Fruit fly (Drosophila melanogaster) whole organism: Measurements from ENCODE around the gene mthl2.

ENCODE experiments used
- CG8478 ChIP-seq: fragments of >200 bp; optimal IDR thresholded peaks from 2 replicates; lab custom pipeline; 2018; ENCODE audit warnings: inconsistent platforms
- Dll ChIP-seq: fragments of >200 bp; optimal IDR thresholded peaks from 2 replicates; lab custom pipeline; 2017
- EcR ChIP-seq, 2 experiments: fragments of >200 bp; optimal IDR thresholded peaks; 2 replicates each; lab custom pipeline; 2017; ENCODE audit warnings: missing biosample characterization in 2 of 2, missing genetic modification characterization in 2 of 2, missing genetic modification reagents in 2 of 2
- pan ChIP-seq: fragments of >200 bp; optimal IDR thresholded peaks from 2 replicates; lab custom pipeline; 2017
- psq ChIP-seq: fragments of >200 bp; optimal IDR thresholded peaks from 2 replicates; lab custom pipeline; 2017
- usp ChIP-seq: fragments of >200 bp; optimal IDR thresholded peaks from 2 replicates; lab custom pipeline; 2017; ENCODE audit warnings: missing biosample characterization, missing genetic modification characterization, mixed read lengths

- no peak for TF ChIP-seq psq
- TF ChIP-seq CG8478 (lab: Kevin White, UChicago), result no peak
- no peak for TF ChIP-seq usp (GFP tag; lab: Kevin White, UChicago)
- TF ChIP-seq pan (lab: Kevin White, UChicago), result no peak
- TF ChIP-seq Dll (lab: Kevin White, UChicago), result no peak
- TF ChIP-seq EcR (GFP tag; optimal IDR thresholded peaks at IDR 0.05; lab: Kevin White, UChicago), result no peak
These were observed 652 bp upstream of the mthl2 start, which contains the start of gene TM9SF3 for dm6 chr3L:5603860-5604415.
